Worm (Caenorhabditis elegans) whole organism, young adult: ENCODE data around the gene tub-1.

ENCODE experiments used
- B0035.1 ChIP-seq: sonication (generic microtip); optimal IDR thresholded peaks from 2 replicates; lab custom pipeline; 2016; ENCODE audit warnings: missing genetic modification characterization, mild to moderate bottlenecking, missing compliant biosample characterization, missing genotype, missing genetic modification reagents
- B0336.3 ChIP-seq: fragments of 200-800 bp; sonication (Bioruptor generic); IDR thresholded peaks from 2 replicates; pipeline ENCODE4 v1.3.6; 2022; ENCODE audit warnings: missing genetic modification characterization, missing compliant biosample characterization
- D2030.7 ChIP-seq: fragments of 200-800 bp; sonication (Bioruptor generic); IDR thresholded peaks from 2 replicates; pipeline ENCODE4 v1.3.6; 2022; ENCODE audit warnings: missing genetic modification reagents, missing genetic modification characterization, missing compliant biosample characterization
- F52B5.7 ChIP-seq: sonication (generic microtip); optimal IDR thresholded peaks from 2 replicates; lab custom pipeline; 2016; ENCODE audit warnings: mild to moderate bottlenecking, missing genetic modification characterization, missing compliant biosample characterization
- F57C9.4 ChIP-seq: sonication (generic microtip); optimal IDR thresholded peaks from 2 replicates; lab custom pipeline; 2017; ENCODE audit warnings: mild to moderate bottlenecking, missing genetic modification characterization, missing compliant biosample characterization
- K11D2.4 ChIP-seq: fragments of 200-800 bp; sonication (Bioruptor generic); IDR thresholded peaks from 2 replicates; pipeline ENCODE4 v1.3.6; 2022; ENCODE audit warnings: missing genetic modification reagents, missing genetic modification characterization, missing compliant biosample characterization
- T26A5.8 ChIP-seq: sonication (generic microtip); optimal IDR thresholded peaks from 2 replicates; lab custom pipeline; 2016; ENCODE audit warnings: missing genetic modification characterization, missing compliant biosample characterization
- Y53G8AR.9 ChIP-seq: fragments of 200-800 bp; sonication (Bioruptor generic); conservative IDR thresholded peaks from 2 replicates; pipeline ENCODE4 v1.3.6; 2022; ENCODE audit warnings: missing genetic modification reagents, missing genetic modification characterization, missing compliant biosample characterization
- aptf-2 ChIP-seq: fragments of 200-800 bp; sonication (Bioruptor generic); conservative IDR thresholded peaks from 2 replicates; pipeline ENCODE4 v1.3.6; 2022; ENCODE audit warnings: missing genetic modification reagents, missing genetic modification characterization, missing compliant biosample characterization
- aptf-3 ChIP-seq: fragments of 200-800 bp; sonication (Bioruptor generic); IDR thresholded peaks from 2 replicates; pipeline ENCODE4 v1.3.6; 2022; ENCODE audit warnings: missing genetic modification characterization, missing compliant biosample characterization
- bed-1 ChIP-seq: fragments of 200-800 bp; sonication (Bioruptor generic); IDR thresholded peaks from 2 replicates; pipeline ENCODE4 v1.3.6; 2022; ENCODE audit warnings: missing genetic modification reagents, missing genetic modification characterization, missing compliant biosample characterization
- cebp-2 ChIP-seq: fragments of 200-800 bp; sonication (Bioruptor generic); IDR thresholded peaks from 2 replicates; pipeline ENCODE4 v1.3.6; 2022; ENCODE audit warnings: missing genetic modification characterization, missing compliant biosample characterization
- ceh-100 ChIP-seq: fragments of 200-800 bp; sonication (Bioruptor generic); IDR thresholded peaks from 2 replicates; pipeline ENCODE4 v1.3.6; 2022; ENCODE audit warnings: missing genetic modification reagents, missing genetic modification characterization, missing compliant biosample characterization
- ceh-40 ChIP-seq: fragments of 200-800 bp; sonication (Bioruptor generic); IDR thresholded peaks from 2 replicates; pipeline ENCODE4 v1.3.6; 2022; ENCODE audit warnings: missing genetic modification characterization, missing compliant biosample characterization
- chd-7 ChIP-seq: sonication (generic microtip); optimal IDR thresholded peaks from 2 replicates; lab custom pipeline; 2016; ENCODE audit warnings: mild to moderate bottlenecking, missing genetic modification characterization, moderate library complexity, missing compliant biosample characterization
- dpl-1 ChIP-seq: fragments of 150-350 bp; optimal IDR thresholded peaks from 2 replicates; lab custom pipeline; 2014; ENCODE audit warnings: missing biosample characterization, missing genetic modification reagents, missing genetic modification characterization
- egl-44 ChIP-seq: fragments of 200-800 bp; sonication (Bioruptor generic); IDR thresholded peaks from 2 replicates; pipeline ENCODE4 v1.3.6; 2022; ENCODE audit warnings: missing genetic modification reagents, missing genetic modification characterization, missing compliant biosample characterization
- ets-4 ChIP-seq: fragments of 200-800 bp; sonication (Bioruptor generic); optimal IDR thresholded peaks from 2 replicates; lab custom pipeline; 2018; ENCODE audit warnings: mild to moderate bottlenecking, missing genetic modification characterization, missing compliant biosample characterization
- fkh-3 ChIP-seq: sonication (generic microtip); optimal IDR thresholded peaks from 2 replicates; lab custom pipeline; 2016; ENCODE audit warnings: mild to moderate bottlenecking, missing genetic modification characterization, missing compliant biosample characterization
- him-1 ChIP-seq: sonication (generic microtip); optimal IDR thresholded peaks from 2 replicates; lab custom pipeline; 2016; ENCODE audit warnings: missing genotype, missing genetic modification reagents, missing genetic modification characterization, missing compliant biosample characterization
- hrde-1 ChIP-seq: sonication (generic microtip); optimal IDR thresholded peaks from 2 replicates; lab custom pipeline; 2016; ENCODE audit warnings: missing genetic modification characterization, mild to moderate bottlenecking, missing compliant biosample characterization, moderate library complexity, missing genotype, missing genetic modification reagents, borderline replicate concordance
- hsf-1 ChIP-seq: fragments of 200-800 bp; sonication (Bioruptor generic); IDR thresholded peaks from 2 replicates; pipeline ENCODE4 v1.3.6; 2022; ENCODE audit warnings: missing genetic modification reagents, missing genetic modification characterization, missing compliant biosample characterization
- lsl-1 ChIP-seq: fragments of 200-800 bp; sonication (Bioruptor generic); optimal IDR thresholded peaks from 2 replicates; lab custom pipeline; 2018; ENCODE audit warnings: mild to moderate bottlenecking, missing genetic modification characterization, moderate library complexity, missing compliant biosample characterization
- lsy-27 ChIP-seq: sonication (generic microtip); optimal IDR thresholded peaks from 2 replicates; lab custom pipeline; 2017; ENCODE audit warnings: missing genetic modification characterization, mild to moderate bottlenecking, missing compliant biosample characterization, antibody characterized with exemption, missing genotype, borderline replicate concordance; ENCODE audit not compliant: insufficient read depth
- madf-10 ChIP-seq: sonication (generic microtip); optimal IDR thresholded peaks from 2 replicates; lab custom pipeline; 2016; ENCODE audit warnings: mild to moderate bottlenecking, missing genetic modification characterization, missing compliant biosample characterization
- madf-8 ChIP-seq: fragments of 200-800 bp; sonication (Bioruptor generic); conservative IDR thresholded peaks from 2 replicates; pipeline ENCODE4 v1.3.6; 2022; ENCODE audit warnings: missing genetic modification reagents, missing genetic modification characterization, missing compliant biosample characterization
- nfyb-1 ChIP-seq: fragments of 200-800 bp; sonication (Bioruptor generic); IDR thresholded peaks from 2 replicates; pipeline ENCODE4 v1.3.6; 2022; ENCODE audit warnings: missing genetic modification reagents, missing genetic modification characterization, missing compliant biosample characterization
- nhr-90 ChIP-seq: sonication (generic microtip); optimal IDR thresholded peaks from 2 replicates; lab custom pipeline; 2016; ENCODE audit warnings: missing genotype, mild to moderate bottlenecking, missing genetic modification characterization, missing compliant biosample characterization
- pbrm-1 ChIP-seq: fragments of 200-800 bp; sonication (Bioruptor generic); IDR thresholded peaks from 2 replicates; pipeline ENCODE4 v1.3.6; 2022; ENCODE audit warnings: missing genetic modification reagents, missing genetic modification characterization, missing compliant biosample characterization
- repo-1 ChIP-seq: sonication (generic microtip); optimal IDR thresholded peaks from 2 replicates; lab custom pipeline; 2017; ENCODE audit warnings: mild to moderate bottlenecking, missing genetic modification characterization, missing compliant biosample characterization
- snpc-1.3 ChIP-seq: sonication (generic microtip); optimal IDR thresholded peaks from 2 replicates; lab custom pipeline; 2017; ENCODE audit warnings: missing genetic modification characterization, mild to moderate bottlenecking, missing compliant biosample characterization, antibody characterized with exemption, moderate library complexity, missing genotype, missing genetic modification reagents; ENCODE audit not compliant: insufficient read depth
- snpc-4 ChIP-seq, 5 experiments: fragments of 150-350 bp in 1 of 5; sonication (generic microtip) in 4 of 5; optimal IDR thresholded peaks; 2 replicates each; lab custom pipeline; 2014 to 2018; ENCODE audit warnings: missing genetic modification characterization in 5 of 5, missing biosample characterization in 3 of 5, antibody characterized with exemption in 2 of 5, mild to moderate bottlenecking in 2 of 5, missing compliant biosample characterization in 2 of 5, missing genotype in 2 of 5, moderate library complexity in 2 of 5, missing genetic modification reagents in 1 of 5
- somi-1 ChIP-seq: fragments of 200-800 bp; sonication (Bioruptor generic); optimal IDR thresholded peaks from 2 replicates; lab custom pipeline; 2018; ENCODE audit warnings: mild to moderate bottlenecking, missing genetic modification characterization, missing compliant biosample characterization
- sptf-2 ChIP-seq: fragments of 200-800 bp; sonication (Bioruptor generic); optimal IDR thresholded peaks from 2 replicates; lab custom pipeline; 2018; ENCODE audit warnings: mild to moderate bottlenecking, missing genetic modification characterization, missing compliant biosample characterization
- tbx-9 ChIP-seq: sonication (generic microtip); optimal IDR thresholded peaks from 2 replicates; lab custom pipeline; 2016; ENCODE audit warnings: borderline replicate concordance, missing genetic modification characterization, inconsistent platforms, missing compliant biosample characterization
- xnd-1 ChIP-seq: sonication (generic microtip); optimal IDR thresholded peaks from 2 replicates; lab custom pipeline; 2016; ENCODE audit warnings: missing genotype, missing genetic modification reagents, missing genetic modification characterization, missing compliant biosample characterization
- zfh-2 ChIP-seq: fragments of 200-800 bp; sonication (Bioruptor generic); conservative IDR thresholded peaks from 2 replicates; pipeline ENCODE4 v1.3.6; 2022; ENCODE audit warnings: missing genetic modification reagents, missing genetic modification characterization, missing compliant biosample characterization
- ztf-18 ChIP-seq: sonication (generic microtip); optimal IDR thresholded peaks from 2 replicates; lab custom pipeline; 2016; ENCODE audit warnings: missing genotype, mild to moderate bottlenecking, missing genetic modification characterization, missing compliant biosample characterization
- ztf-22 ChIP-seq: fragments of 200-800 bp; sonication (Bioruptor generic); optimal IDR thresholded peaks from 2 replicates; lab custom pipeline; 2018; ENCODE audit warnings: mild to moderate bottlenecking, missing genetic modification characterization, moderate library complexity, missing compliant biosample characterization
- ztf-25 ChIP-seq: fragments of 200-800 bp; sonication (Bioruptor generic); IDR thresholded peaks from 2 replicates; pipeline ENCODE4 v1.3.6; 2022; ENCODE audit warnings: missing genetic modification reagents, missing genetic modification characterization, missing compliant biosample characterization
- ztf-28 ChIP-seq: fragments of 200-800 bp; sonication (Bioruptor generic); IDR thresholded peaks from 2 replicates; pipeline ENCODE4 v1.3.6; 2022; ENCODE audit warnings: missing genetic modification reagents, missing genetic modification characterization, missing compliant biosample characterization
- ztf-6 ChIP-seq: fragments of 200-800 bp; sonication (Bioruptor generic); IDR thresholded peaks from 2 replicates; pipeline ENCODE4 v1.3.6; 2022; ENCODE audit warnings: missing genetic modification reagents, missing genetic modification characterization, missing compliant biosample characterization

Gene tub-1

ce11 chrII:8181437-8181836 lies 24.7 kb upstream of the tub-1 start, which contains the start of gene dylt-3:
Gene dylt-3 (plus strand): TSS chrII:8181737.
- TF ChIP-seq aptf-3 (GFP tag; lab: Robert Waterston, UW) = no peak
- no peak for TF ChIP-seq nfyb-1
- no peak for TF ChIP-seq ztf-18 (tag; lab: Kevin White, UChicago)
- no peak for TF ChIP-seq ztf-6 (GFP tag; lab: Robert Waterston, UW)
- no peak for TF ChIP-seq zfh-2 (GFP tag; lab: Robert Waterston, UW)
- no peak for TF ChIP-seq nhr-90 (tag; lab: Kevin White, UChicago)
- TF ChIP-seq hsf-1 (GFP tag; lab: Robert Waterston, UW) = no peak
- TF ChIP-seq fkh-3 = no peak
- TF ChIP-seq K11D2.4 (GFP tag; lab: Robert Waterston, UW) = no peak
- no peak for TF ChIP-seq aptf-2
- TF ChIP-seq pbrm-1 (GFP tag; lab: Robert Waterston, UW) = no peak
- no peak for TF ChIP-seq bed-1 (GFP tag; lab: Robert Waterston, UW)
- TF ChIP-seq repo-1 (tag; lab: Kevin White, UChicago) = no peak
- no peak for TF ChIP-seq somi-1
- no peak for TF ChIP-seq chd-7 (tag; lab: Kevin White, UChicago)
- no peak for TF ChIP-seq madf-8 (GFP tag; lab: Robert Waterston, UW)
- TF ChIP-seq dpl-1 (GFP tag; lab: Kevin White, UChicago) = no peak
- TF ChIP-seq B0035.1 = no peak
- TF ChIP-seq B0336.3 (GFP tag; lab: Robert Waterston, UW) = no peak

- TF ChIP-seq chd-7 (tag; lab: Kevin White, UChicago) (no peak), lsl-1 (GFP tag; lab: Kevin White, UChicago) (no peak), hrde-1 (no peak), ztf-28 (GFP tag; lab: Robert Waterston, UW) (no peak), tbx-9 (tag; lab: Kevin White, UChicago) (no peak), ceh-100 (GFP tag; lab: Robert Waterston, UW) (no peak), him-1 (tag; lab: Kevin White, UChicago) (no peak), T26A5.8 (tag; lab: Kevin White, UChicago) (no peak), lsy-27 (tag; lab: Kevin White, UChicago) (no peak), zfh-2 (GFP tag; lab: Robert Waterston, UW) (no peak), snpc-1.3 (tag; lab: Kevin White, UChicago) (no peak), madf-10 (no peak), ceh-40 (GFP tag; lab: Robert Waterston, UW) (no peak)
Measured at ce11 chrII:8180281-8180680, 23.5 kb upstream of the tub-1 start, which contains the start of gene T05C12.4. Gene T05C12.4 (minus strand): TSS chrII:8180381.

DNA sequence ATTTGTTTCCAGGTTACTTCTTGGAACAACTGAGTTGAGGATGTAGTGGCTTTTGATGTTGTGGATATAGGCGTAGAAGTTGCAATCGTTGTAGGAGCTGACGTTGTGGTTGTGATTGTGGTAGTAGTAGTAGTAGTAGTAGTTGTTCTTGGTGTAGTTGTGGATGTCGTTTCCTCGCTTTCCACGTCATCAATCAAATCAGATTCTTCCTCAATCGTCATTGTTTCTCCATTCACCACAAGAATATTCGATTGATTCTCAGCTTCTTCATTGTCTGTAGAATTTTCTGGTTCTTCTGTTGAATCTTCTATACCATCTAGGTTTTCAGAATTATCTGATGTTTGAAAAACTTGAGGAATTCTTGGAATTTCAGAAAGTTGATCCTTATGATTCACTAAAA lies 21.9 kb upstream of the tub-1 start:
- TF ChIP-seq sptf-2 (GFP tag; lab: Kevin White, UChicago) (no peak), xnd-1 (no peak), snpc-4 (GFP tag; optimal IDR thresholded peaks at IDR 0.05; lab: Kevin White, UChicago) (no peak), snpc-4 (tag; optimal IDR thresholded peaks at IDR 0.05; lab: Kevin White, UChicago) (no peak), egl-44 (GFP tag; lab: Robert Waterston, UW) (no peak), F52B5.7 (tag; lab: Kevin White, UChicago) (no peak), lsl-1 (GFP tag; lab: Kevin White, UChicago) (no peak), Y53G8AR.9 (no peak), pbrm-1 (GFP tag; lab: Robert Waterston, UW) (no peak), cebp-2 (no peak), ztf-25 (no peak), ets-4 (GFP tag; lab: Kevin White, UChicago) (no peak), fkh-3 (no peak), ztf-22 (GFP tag; lab: Kevin White, UChicago) (no peak), F57C9.4 (no peak), D2030.7 (no peak)
